Fruit fly (Drosophila melanogaster): ENCODE data around the gene edin.

DNA sequence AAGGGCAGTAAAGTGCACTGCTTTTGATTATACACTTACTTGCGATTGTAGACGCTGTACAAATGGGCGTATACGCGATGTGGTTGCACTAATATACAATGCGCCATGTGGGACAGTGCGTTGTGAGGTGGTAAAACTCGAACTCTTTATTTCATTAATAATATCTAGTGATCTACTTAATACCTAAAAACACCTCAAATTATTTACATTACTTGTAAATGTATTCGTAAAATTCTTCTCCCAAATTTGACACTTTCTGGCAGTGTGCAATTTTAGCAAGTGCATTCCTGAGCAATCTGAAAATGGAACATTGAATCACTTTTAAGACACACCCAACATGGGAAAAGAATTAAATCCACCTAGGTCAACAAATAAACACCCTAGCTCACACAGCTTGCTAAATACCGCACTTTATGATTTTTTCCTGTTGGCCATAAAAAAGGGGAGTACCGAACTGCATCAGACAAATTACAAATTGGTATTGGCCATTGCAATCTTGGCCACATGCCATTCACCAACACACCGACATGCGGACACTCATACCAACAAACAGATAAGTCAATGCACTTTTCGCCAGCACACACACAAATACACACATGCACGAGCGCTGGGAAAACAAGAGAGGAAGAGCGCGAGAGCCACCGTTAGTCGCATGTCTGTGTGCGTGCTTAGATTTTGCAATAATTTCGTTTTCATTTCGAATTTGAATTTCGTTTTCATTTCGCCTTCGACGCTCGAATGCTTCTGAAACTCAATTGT is 4.5 kb downstream of the edin start:
- TF ChIP-seq svp (GFP tag) (no peak), CG6854 (GFP tag; optimal IDR thresholded peaks at IDR 0.05) (no peak), CG11294 (GFP tag; IDR thresholded peaks at IDR 0.05) (no peak), CG6792 (GFP tag; optimal IDR thresholded peaks at IDR 0.05) (no peak), Hr39 (GFP tag; optimal IDR thresholded peaks at IDR 0.05) (no peak), Smox (GFP tag; optimal IDR thresholded peaks at IDR 0.05) (no peak), CG8632 (GFP tag; optimal IDR thresholded peaks at IDR 0.05) (no peak), dac (GFP tag; optimal IDR thresholded peaks at IDR 0.05) (no peak), fd85E (GFP tag; optimal IDR thresholded peaks at IDR 0.05) (no peak)
